Fruit fly (Drosophila melanogaster) whole organism, pupa: ENCODE results near the gene Ass.

Source experiments
- CG10348 ChIP-seq: fragments of 200-800 bp; sonication (Bioruptor generic); IDR thresholded peaks from 2 replicates; pipeline ENCODE4 v1.3.6; 2022; ENCODE audit warnings: missing biosample characterization, missing genetic modification characterization
- CG12605 ChIP-seq: fragments of 200-800 bp; sonication (Bioruptor generic); IDR thresholded peaks from 2 replicates; pipeline ENCODE4 v1.3.6; 2022; ENCODE audit warnings: missing biosample characterization, missing genetic modification characterization
- CG13204 ChIP-seq: fragments of 200-800 bp; sonication (Bioruptor generic); optimal IDR thresholded peaks from 2 replicates; lab custom pipeline; 2018; ENCODE audit warnings: missing biosample characterization, mild to moderate bottlenecking, missing genetic modification characterization, moderate library complexity
- CG14655 ChIP-seq: fragments of 200-800 bp; sonication (Bioruptor generic); optimal IDR thresholded peaks from 3 replicates; lab custom pipeline; 2017; ENCODE audit warnings: mild to moderate bottlenecking, missing biosample characterization, missing genetic modification reagents, missing genetic modification characterization
- CG15710 ChIP-seq: fragments of 200-800 bp; sonication (Bioruptor generic); optimal IDR thresholded peaks from 2 replicates; lab custom pipeline; 2018; ENCODE audit warnings: missing biosample characterization, mild to moderate bottlenecking, missing genetic modification characterization, moderate library complexity
- CG17806 ChIP-seq: fragments of 200-800 bp; sonication (Bioruptor generic); optimal IDR thresholded peaks from 2 replicates; lab custom pipeline; 2018; ENCODE audit warnings: missing biosample characterization, mild to moderate bottlenecking, missing genetic modification characterization, moderate library complexity
- CG32121 ChIP-seq: fragments of 200-800 bp; sonication (Bioruptor generic); IDR thresholded peaks from 2 replicates; pipeline ENCODE4 v1.3.6; 2022; ENCODE audit warnings: missing biosample characterization, missing genetic modification characterization
- CG34367 ChIP-seq: fragments of 200-800 bp; sonication (Bioruptor generic); optimal IDR thresholded peaks from 2 replicates; lab custom pipeline; 2018; ENCODE audit warnings: missing biosample characterization, mild to moderate bottlenecking, missing genetic modification characterization
- CG4496 ChIP-seq: fragments of 200-800 bp; sonication (Bioruptor generic); IDR thresholded peaks from 3 replicates; pipeline ENCODE4 v1.3.6; 2022; ENCODE audit warnings: missing biosample characterization, missing genetic modification characterization
- CG8159 ChIP-seq: fragments of 200-800 bp; sonication (Bioruptor generic); optimal IDR thresholded peaks from 3 replicates; lab custom pipeline; 2018; ENCODE audit warnings: missing biosample characterization, mild to moderate bottlenecking, missing genetic modification characterization, moderate library complexity
- CG8301 ChIP-seq: fragments of 200-800 bp; sonication (Bioruptor generic); optimal IDR thresholded peaks from 2 replicates; lab custom pipeline; 2018; ENCODE audit warnings: missing biosample characterization, mild to moderate bottlenecking, missing genetic modification characterization
- CG9948 ChIP-seq: fragments of 200-800 bp; sonication (Bioruptor generic); optimal IDR thresholded peaks from 2 replicates; lab custom pipeline; 2018; ENCODE audit warnings: missing biosample characterization, mild to moderate bottlenecking, missing genetic modification characterization, moderate library complexity
- D1 ChIP-seq: fragments of 200-800 bp; sonication (Bioruptor generic); optimal IDR thresholded peaks from 2 replicates; lab custom pipeline; 2018; ENCODE audit warnings: missing biosample characterization, mild to moderate bottlenecking, missing genetic modification characterization, moderate library complexity
- EcR ChIP-seq: fragments of 200-800 bp; sonication (Bioruptor generic); optimal IDR thresholded peaks from 3 replicates; lab custom pipeline; 2019; ENCODE audit warnings: missing biosample characterization, missing genetic modification characterization, mild to moderate bottlenecking, moderate library complexity, missing genetic modification reagents
- Ets98B ChIP-seq: fragments of 200-800 bp; sonication (Bioruptor generic); IDR thresholded peaks from 2 replicates; pipeline ENCODE4 v1.3.6; 2022; ENCODE audit warnings: missing biosample characterization, missing genetic modification characterization
- Pif1A ChIP-seq: fragments of 200-800 bp; sonication (Bioruptor generic); optimal IDR thresholded peaks from 3 replicates; lab custom pipeline; 2016; ENCODE audit warnings: missing biosample characterization, missing genetic modification characterization
- Pif1B ChIP-seq: fragments of 200-800 bp; sonication (Bioruptor generic); optimal IDR thresholded peaks from 3 replicates; lab custom pipeline; 2016; ENCODE audit warnings: missing biosample characterization, missing genetic modification characterization
- Snoo ChIP-seq: fragments of 200-800 bp; sonication (Bioruptor generic); optimal IDR thresholded peaks from 3 replicates; lab custom pipeline; 2017; ENCODE audit warnings: missing biosample characterization, mild to moderate bottlenecking, missing genetic modification characterization, inconsistent platforms
- fd96Ca ChIP-seq: fragments of 200-800 bp; sonication (Bioruptor generic); IDR thresholded peaks from 3 replicates; pipeline ENCODE4 v1.3.6; 2022; ENCODE audit warnings: missing biosample characterization, missing genetic modification characterization
- gl ChIP-seq: fragments of 200-800 bp; sonication (Bioruptor generic); optimal IDR thresholded peaks from 2 replicates; lab custom pipeline; 2018; ENCODE audit warnings: missing biosample characterization, mild to moderate bottlenecking, missing genetic modification characterization
- rn ChIP-seq: fragments of 200-800 bp; sonication (Bioruptor generic); IDR thresholded peaks from 2 replicates; pipeline ENCODE4 v1.3.6; 2022; ENCODE audit warnings: missing biosample characterization, missing genetic modification characterization

Gene Ass

dm6 chr3R:6686428-6686827 is 42.2 kb upstream of the Ass start, which contains the start of gene Ccp84Ag:
TSS of gene Ccp84Ag (plus strand) at chr3R:6686728.
- TF ChIP-seq CG12605 (GFP tag; lab: Robert Waterston, UW): no peak
- TF ChIP-seq rn: no peak
- TF ChIP-seq fd96Ca (GFP tag; lab: Robert Waterston, UW): no peak
- no peak for TF ChIP-seq Snoo (tag; lab: Kevin White, UChicago)
- TF ChIP-seq CG8159 (tag; lab: Kevin White, UChicago): no peak
- TF ChIP-seq CG10348 (GFP tag; lab: Robert Waterston, UW): no peak

- TF ChIP-seq CG17806: no peak
- TF ChIP-seq CG15710 (tag; lab: Kevin White, UChicago): no peak
- no peak for TF ChIP-seq Ets98B (GFP tag; lab: Robert Waterston, UW)
- TF ChIP-seq, all 21 proteins: peak for 0
Measured at dm6 chr3R:6684145-6684544, 39.9 kb upstream of the Ass start, which contains the start of gene Edg84A. TSS of gene Edg84A (plus strand) at chr3R:6684445.

- no peak for TF ChIP-seq Pif1A (GFP tag; lab: Kevin White, UChicago)
- no peak for TF ChIP-seq CG8301
- TF ChIP-seq D1 (tag; lab: Kevin White, UChicago): peak; percentile 74
Measured at dm6 chr3R:6683671-6684070, 39.4 kb upstream of the Ass start.

dm6 chr3R:6683135-6683534 is 38.9 kb upstream of the Ass start:
- no peak for TF ChIP-seq CG8159 (tag; lab: Kevin White, UChicago)
- TF ChIP-seq Pif1B (GFP tag; lab: Kevin White, UChicago): no peak
- no peak for TF ChIP-seq CG8301
- no peak for TF ChIP-seq CG34367 (tag; lab: Kevin White, UChicago)
- no peak for TF ChIP-seq D1 (tag; lab: Kevin White, UChicago)
- TF ChIP-seq Pif1A (GFP tag; lab: Kevin White, UChicago): no peak
- TF ChIP-seq CG32121 (GFP tag; lab: Robert Waterston, UW): no peak
- TF ChIP-seq CG13204: no peak
- no peak for TF ChIP-seq CG4496 (GFP tag; lab: Robert Waterston, UW)
- TF ChIP-seq CG14655 (GFP tag; lab: Kevin White, UChicago): no peak
- no peak for TF ChIP-seq CG17806
- TF ChIP-seq gl (tag; lab: Kevin White, UChicago): no peak
- no peak for TF ChIP-seq rn
- TF ChIP-seq Ets98B (GFP tag; lab: Robert Waterston, UW): no peak

- TF ChIP-seq CG8159 (tag; lab: Kevin White, UChicago): no peak
- no peak for TF ChIP-seq CG34367 (tag; lab: Kevin White, UChicago)
- no peak for TF ChIP-seq rn
- no peak for TF ChIP-seq CG14655 (GFP tag; lab: Kevin White, UChicago)
- no peak for TF ChIP-seq CG15710 (tag; lab: Kevin White, UChicago)
- no peak for TF ChIP-seq Pif1A (GFP tag; lab: Kevin White, UChicago)
- no peak for TF ChIP-seq CG17806
- TF ChIP-seq CG4496 (GFP tag; lab: Robert Waterston, UW): no peak
- TF ChIP-seq Pif1B (GFP tag; lab: Kevin White, UChicago): no peak
- no peak for TF ChIP-seq CG13204
- no peak for TF ChIP-seq D1 (tag; lab: Kevin White, UChicago)
- TF ChIP-seq CG9948: no peak
- no peak for TF ChIP-seq Snoo (tag; lab: Kevin White, UChicago)
- TF ChIP-seq, all 21 proteins: peak for 0
Measured at dm6 chr3R:6678480-6678879, 34.2 kb upstream of the Ass start, which contains the start of gene lab. TSS of gene lab (minus strand) at chr3R:6678590.

dm6 chr3R:6674548-6674947 is 30.3 kb upstream of the Ass start:
- TF ChIP-seq CG4496 (GFP tag; lab: Robert Waterston, UW) (no peak), Pif1A (GFP tag; lab: Kevin White, UChicago) (peak; percentile 8), CG17806 (no peak), fd96Ca (GFP tag; lab: Robert Waterston, UW) (no peak), CG34367 (tag; lab: Kevin White, UChicago) (no peak), CG8301 (no peak), CG12605 (GFP tag; lab: Robert Waterston, UW) (no peak), Snoo (tag; lab: Kevin White, UChicago) (no peak), CG8159 (tag; lab: Kevin White, UChicago) (peak; percentile 59)

dm6 chr3R:6672303-6673007 is 28.2 kb upstream of the Ass start:
- TF ChIP-seq CG9948 (no peak), CG8301 (no peak), D1 (tag; lab: Kevin White, UChicago) (no peak), gl (tag; lab: Kevin White, UChicago) (no peak), Snoo (tag; lab: Kevin White, UChicago) (no peak), CG15710 (tag; lab: Kevin White, UChicago) (no peak), CG4496 (GFP tag; lab: Robert Waterston, UW) (no peak), CG34367 (tag; lab: Kevin White, UChicago) (no peak), CG32121 (GFP tag; lab: Robert Waterston, UW) (no peak), CG14655 (GFP tag; lab: Kevin White, UChicago) (no peak), CG10348 (GFP tag; lab: Robert Waterston, UW) (no peak), rn (no peak), Ets98B (GFP tag; lab: Robert Waterston, UW) (no peak), fd96Ca (GFP tag; lab: Robert Waterston, UW) (no peak), CG13204 (no peak), CG12605 (GFP tag; lab: Robert Waterston, UW) (no peak), Pif1B (GFP tag; lab: Kevin White, UChicago) (no peak), CG8159 (tag; lab: Kevin White, UChicago) (no peak), EcR (no peak)
